Worm (Caenorhabditis elegans) whole organism, young adult: ENCODE data around the gene F54B8.1.

ENCODE experiments used
- B0035.1 ChIP-seq: sonication (generic microtip); optimal IDR thresholded peaks from 2 replicates; lab custom pipeline; 2016; ENCODE audit warnings: missing genetic modification characterization, mild to moderate bottlenecking, missing compliant biosample characterization, missing genotype, missing genetic modification reagents
- B0261.1 ChIP-seq: sonication (generic microtip); optimal IDR thresholded peaks from 2 replicates; lab custom pipeline; 2016; ENCODE audit warnings: mild to moderate bottlenecking, missing genetic modification characterization, moderate library complexity, missing compliant biosample characterization
- D2030.7 ChIP-seq: fragments of 200-800 bp; sonication (Bioruptor generic); IDR thresholded peaks from 2 replicates; pipeline ENCODE4 v1.3.6; 2022; ENCODE audit warnings: missing genetic modification reagents, missing genetic modification characterization, missing compliant biosample characterization
- F22D6.2 ChIP-seq: sonication (generic microtip); optimal IDR thresholded peaks from 2 replicates; lab custom pipeline; 2016; ENCODE audit warnings: mild to moderate bottlenecking, missing genetic modification characterization, missing compliant biosample characterization
- F33H1.4 ChIP-seq: fragments of 200-800 bp; sonication (Bioruptor generic); IDR thresholded peaks from 2 replicates; pipeline ENCODE4 v1.3.6; 2022; ENCODE audit warnings: missing genetic modification reagents, missing genetic modification characterization, missing compliant biosample characterization
- F37B4.10 ChIP-seq: fragments of 200-800 bp; sonication (Bioruptor generic); IDR thresholded peaks from 2 replicates; pipeline ENCODE4 v1.3.6; 2022; ENCODE audit warnings: missing genetic modification characterization, missing compliant biosample characterization
- F39B2.1 ChIP-seq: fragments of 200-800 bp; sonication (Bioruptor generic); IDR thresholded peaks from 2 replicates; pipeline ENCODE4 v1.3.6; 2022; ENCODE audit warnings: missing genetic modification reagents, missing genetic modification characterization, missing compliant biosample characterization
- K11D2.4 ChIP-seq: fragments of 200-800 bp; sonication (Bioruptor generic); IDR thresholded peaks from 2 replicates; pipeline ENCODE4 v1.3.6; 2022; ENCODE audit warnings: missing genetic modification reagents, missing genetic modification characterization, missing compliant biosample characterization
- K12H6.12 ChIP-seq: fragments of 200-800 bp; sonication (Bioruptor generic); optimal IDR thresholded peaks from 2 replicates; lab custom pipeline; 2018; ENCODE audit warnings: mild to moderate bottlenecking, missing genetic modification characterization, missing compliant biosample characterization
- Y53G8AR.9 ChIP-seq: fragments of 200-800 bp; sonication (Bioruptor generic); conservative IDR thresholded peaks from 2 replicates; pipeline ENCODE4 v1.3.6; 2022; ENCODE audit warnings: missing genetic modification reagents, missing genetic modification characterization, missing compliant biosample characterization
- Y56A3A.18 ChIP-seq: fragments of 200-800 bp; sonication (Bioruptor generic); IDR thresholded peaks from 2 replicates; pipeline ENCODE4 v1.3.6; 2022; ENCODE audit warnings: missing genetic modification reagents, missing genetic modification characterization, missing compliant biosample characterization
- aptf-3 ChIP-seq: fragments of 200-800 bp; sonication (Bioruptor generic); IDR thresholded peaks from 2 replicates; pipeline ENCODE4 v1.3.6; 2022; ENCODE audit warnings: missing genetic modification characterization, missing compliant biosample characterization
- attf-6 ChIP-seq: fragments of 200-800 bp; sonication (Bioruptor generic); IDR thresholded peaks from 2 replicates; pipeline ENCODE4 v1.3.6; 2022; ENCODE audit warnings: missing genetic modification reagents, missing genetic modification characterization, missing compliant biosample characterization
- ceh-27 ChIP-seq: fragments of 200-800 bp; sonication (Bioruptor generic); optimal IDR thresholded peaks from 2 replicates; lab custom pipeline; 2018; ENCODE audit warnings: mild to moderate bottlenecking, missing genetic modification characterization, moderate library complexity, missing compliant biosample characterization
- ceh-91 ChIP-seq: fragments of 200-800 bp; sonication (Bioruptor generic); IDR thresholded peaks from 2 replicates; pipeline ENCODE4 v1.3.6; 2022; ENCODE audit warnings: missing genetic modification reagents, missing genetic modification characterization, missing compliant biosample characterization
- dpff-1 ChIP-seq: sonication (generic microtip); optimal IDR thresholded peaks from 2 replicates; lab custom pipeline; 2017; ENCODE audit warnings: mild to moderate bottlenecking, missing genetic modification characterization, missing compliant biosample characterization
- egl-18 ChIP-seq: fragments of 200-800 bp; sonication (Bioruptor generic); IDR thresholded peaks from 2 replicates; pipeline ENCODE4 v1.3.6; 2022; ENCODE audit warnings: missing genetic modification reagents, missing genetic modification characterization, missing compliant biosample characterization
- egl-44 ChIP-seq: fragments of 200-800 bp; sonication (Bioruptor generic); IDR thresholded peaks from 2 replicates; pipeline ENCODE4 v1.3.6; 2022; ENCODE audit warnings: missing genetic modification reagents, missing genetic modification characterization, missing compliant biosample characterization
- egrh-3 ChIP-seq: fragments of 200-800 bp; sonication (Bioruptor generic); IDR thresholded peaks from 2 replicates; pipeline ENCODE4 v1.3.6; 2022; ENCODE audit warnings: missing genetic modification reagents, missing genetic modification characterization, missing compliant biosample characterization
- ets-4 ChIP-seq: fragments of 200-800 bp; sonication (Bioruptor generic); optimal IDR thresholded peaks from 2 replicates; lab custom pipeline; 2018; ENCODE audit warnings: mild to moderate bottlenecking, missing genetic modification characterization, missing compliant biosample characterization
- fkh-3 ChIP-seq: sonication (generic microtip); optimal IDR thresholded peaks from 2 replicates; lab custom pipeline; 2016; ENCODE audit warnings: mild to moderate bottlenecking, missing genetic modification characterization, missing compliant biosample characterization
- gei-17 ChIP-seq: fragments of 200-800 bp; sonication (Bioruptor generic); optimal IDR thresholded peaks from 2 replicates; lab custom pipeline; 2018; ENCODE audit warnings: mild to moderate bottlenecking, missing genetic modification characterization, missing compliant biosample characterization
- hmg-1.2 ChIP-seq: fragments of 200-800 bp; sonication (Bioruptor generic); IDR thresholded peaks from 2 replicates; pipeline ENCODE4 v1.3.6; 2022; ENCODE audit warnings: missing genetic modification reagents, missing genetic modification characterization, missing compliant biosample characterization
- hmg-20 ChIP-seq: fragments of 200-800 bp; sonication (Bioruptor generic); IDR thresholded peaks from 2 replicates; pipeline ENCODE4 v1.3.6; 2022; ENCODE audit warnings: missing genetic modification reagents, missing genetic modification characterization, missing compliant biosample characterization
- hrde-1 ChIP-seq: sonication (generic microtip); optimal IDR thresholded peaks from 2 replicates; lab custom pipeline; 2016; ENCODE audit warnings: missing genetic modification characterization, mild to moderate bottlenecking, missing compliant biosample characterization, moderate library complexity, missing genotype, missing genetic modification reagents, borderline replicate concordance
- hsf-1 ChIP-seq: fragments of 200-800 bp; sonication (Bioruptor generic); IDR thresholded peaks from 2 replicates; pipeline ENCODE4 v1.3.6; 2022; ENCODE audit warnings: missing genetic modification reagents, missing genetic modification characterization, missing compliant biosample characterization
- lag-1 ChIP-seq: fragments of 200-800 bp; sonication (Bioruptor generic); IDR thresholded peaks from 2 replicates; pipeline ENCODE4 v1.3.6; 2022; ENCODE audit warnings: missing genetic modification reagents, missing genetic modification characterization, missing compliant biosample characterization
- let-607 ChIP-seq, 2 experiments: fragments of 200-800 bp in 1 of 2; sonication (Bioruptor generic) in 1 of 2; sonication (generic microtip) in 1 of 2; optimal IDR thresholded peaks; 2 replicates each; lab custom pipeline; 2016 to 2018; ENCODE audit warnings: mild to moderate bottlenecking in 2 of 2, missing compliant biosample characterization in 2 of 2, missing genetic modification characterization in 2 of 2, moderate library complexity in 2 of 2, missing genotype in 1 of 2
- lin-54 ChIP-seq: fragments of 200-800 bp; sonication (Bioruptor generic); optimal IDR thresholded peaks from 2 replicates; lab custom pipeline; 2018; ENCODE audit warnings: mild to moderate bottlenecking, missing genetic modification characterization, missing compliant biosample characterization
- lsl-1 ChIP-seq: fragments of 200-800 bp; sonication (Bioruptor generic); optimal IDR thresholded peaks from 2 replicates; lab custom pipeline; 2018; ENCODE audit warnings: mild to moderate bottlenecking, missing genetic modification characterization, moderate library complexity, missing compliant biosample characterization
- madf-10 ChIP-seq: sonication (generic microtip); optimal IDR thresholded peaks from 2 replicates; lab custom pipeline; 2016; ENCODE audit warnings: mild to moderate bottlenecking, missing genetic modification characterization, missing compliant biosample characterization
- madf-3 ChIP-seq: fragments of 200-800 bp; sonication (Bioruptor generic); IDR thresholded peaks from 2 replicates; pipeline ENCODE4 v1.3.6; 2022; ENCODE audit warnings: missing genetic modification reagents, missing genetic modification characterization, missing compliant biosample characterization
- mcd-1 ChIP-seq: fragments of 200-800 bp; sonication (Bioruptor generic); IDR thresholded peaks from 2 replicates; pipeline ENCODE4 v1.3.6; 2022; ENCODE audit warnings: missing genetic modification reagents, missing genetic modification characterization, missing compliant biosample characterization
- mes-4 ChIP-seq: sonication (generic microtip); optimal IDR thresholded peaks from 2 replicates; lab custom pipeline; 2016; ENCODE audit warnings: missing genotype, missing genetic modification characterization, missing compliant biosample characterization
- nhr-27 ChIP-seq: fragments of 200-800 bp; sonication (Bioruptor generic); optimal IDR thresholded peaks from 2 replicates; lab custom pipeline; 2018; ENCODE audit warnings: mild to moderate bottlenecking, missing genetic modification characterization, moderate library complexity, missing compliant biosample characterization
- nhr-90 ChIP-seq: sonication (generic microtip); optimal IDR thresholded peaks from 2 replicates; lab custom pipeline; 2016; ENCODE audit warnings: missing genotype, mild to moderate bottlenecking, missing genetic modification characterization, missing compliant biosample characterization
- rcor-1 ChIP-seq: fragments of 200-800 bp; sonication (Bioruptor generic); IDR thresholded peaks from 2 replicates; pipeline ENCODE4 v1.3.6; 2022; ENCODE audit warnings: missing genetic modification reagents, missing genetic modification characterization, missing compliant biosample characterization
- rpc-1 ChIP-seq, 2 experiments: fragments of 150-350 bp in 1 of 2; sonication (generic microtip) in 1 of 2; optimal IDR thresholded peaks; 2 replicates each; lab custom pipeline; 2014 to 2018; ENCODE audit warnings: missing biosample characterization in 1 of 2, missing genetic modification characterization in 1 of 2, missing genetic modification reagents in 1 of 2, missing genotype in 1 of 2
- sea-2 ChIP-seq: fragments of 200-800 bp; sonication (Bioruptor generic); IDR thresholded peaks from 2 replicates; pipeline ENCODE4 v1.3.6; 2022; ENCODE audit warnings: missing genetic modification characterization, missing compliant biosample characterization
- snpc-1.1 ChIP-seq: sonication (generic microtip); optimal IDR thresholded peaks from 2 replicates; lab custom pipeline; 2017; ENCODE audit warnings: missing genetic modification characterization, mild to moderate bottlenecking, missing compliant biosample characterization, antibody characterized with exemption, moderate library complexity, missing genotype, missing genetic modification reagents; ENCODE audit not compliant: insufficient read depth
- snpc-3.4 ChIP-seq: sonication (generic microtip); optimal IDR thresholded peaks from 2 replicates; lab custom pipeline; 2017; ENCODE audit warnings: missing genetic modification characterization, mild to moderate bottlenecking, missing compliant biosample characterization, antibody characterized with exemption, moderate library complexity, missing genotype, missing genetic modification reagents
- somi-1 ChIP-seq: fragments of 200-800 bp; sonication (Bioruptor generic); optimal IDR thresholded peaks from 2 replicates; lab custom pipeline; 2018; ENCODE audit warnings: mild to moderate bottlenecking, missing genetic modification characterization, missing compliant biosample characterization
- tlf-1 ChIP-seq: fragments of 200-800 bp; sonication (Bioruptor generic); optimal IDR thresholded peaks from 2 replicates; lab custom pipeline; 2018; ENCODE audit warnings: mild to moderate bottlenecking, missing genetic modification characterization, missing compliant biosample characterization
- unc-130 ChIP-seq: sonication (generic microtip); optimal IDR thresholded peaks from 2 replicates; lab custom pipeline; 2016; ENCODE audit warnings: missing genetic modification reagents, missing genetic modification characterization, missing compliant biosample characterization
- unc-62 ChIP-seq: fragments of 150-350 bp; optimal IDR thresholded peaks from 2 replicates; lab custom pipeline; 2014; ENCODE audit warnings: missing biosample characterization, missing genetic modification reagents, missing genetic modification characterization
- zim-3 ChIP-seq: sonication (generic microtip); optimal IDR thresholded peaks from 2 replicates; lab custom pipeline; 2017; ENCODE audit warnings: mild to moderate bottlenecking, missing genetic modification characterization, moderate library complexity, missing compliant biosample characterization
- ztf-18 ChIP-seq: sonication (generic microtip); optimal IDR thresholded peaks from 2 replicates; lab custom pipeline; 2016; ENCODE audit warnings: missing genotype, mild to moderate bottlenecking, missing genetic modification characterization, missing compliant biosample characterization
- ztf-25 ChIP-seq: fragments of 200-800 bp; sonication (Bioruptor generic); IDR thresholded peaks from 2 replicates; pipeline ENCODE4 v1.3.6; 2022; ENCODE audit warnings: missing genetic modification reagents, missing genetic modification characterization, missing compliant biosample characterization

F54B8.1 gene

DNA sequence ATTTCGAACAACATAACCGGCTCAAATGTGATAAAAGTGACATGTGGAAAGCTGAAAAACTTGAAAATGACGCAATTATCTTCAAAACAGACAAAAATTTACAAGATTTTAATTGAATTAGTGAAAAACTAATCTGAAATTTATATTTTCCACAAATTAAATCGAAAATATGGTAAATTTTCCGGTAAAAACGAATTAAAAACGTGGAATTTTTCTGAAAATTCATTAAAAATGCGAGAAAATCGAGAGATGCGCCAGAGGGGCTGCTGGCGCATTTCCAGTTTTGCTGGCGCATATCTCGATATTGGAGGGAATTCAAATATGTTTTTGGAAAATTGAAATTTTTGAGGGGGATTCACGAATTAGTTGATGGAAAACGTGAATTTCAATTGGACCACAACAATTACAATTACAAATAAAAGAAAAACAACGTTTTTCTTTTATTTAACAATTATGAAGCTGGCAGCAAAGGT, 44.4 kb upstream of the F54B8.1 start, which contains the start of the genes haf-3 and F57A10.2 (continued):
- TF ChIP-seq nhr-90 (tag; lab: Kevin White, UChicago) (no peak), madf-10 (tag; lab: Kevin White, UChicago) (peak; percentile 38), lsl-1 (peak; percentile 71), egrh-3 (no peak), rpc-1 (optimal IDR thresholded peaks at IDR 0.05; lab: Kevin White, UChicago) (no peak), rpc-1 (tag; optimal IDR thresholded peaks at IDR 0.05; lab: Kevin White, UChicago) (no peak), hsf-1 (GFP tag; lab: Robert Waterston, UW) (peak; percentile 82), nhr-27 (tag; lab: Kevin White, UChicago) (no peak), snpc-1.1 (tag; lab: Kevin White, UChicago) (peak; percentile 46), mcd-1 (GFP tag; lab: Robert Waterston, UW) (peak; percentile 92), snpc-3.4 (tag; lab: Kevin White, UChicago) (peak; percentile 83), egl-18 (no peak), ztf-25 (GFP tag; lab: Robert Waterston, UW) (no peak), Y56A3A.18 (GFP tag; lab: Robert Waterston, UW) (peak; percentile 71), B0035.1 (tag; lab: Kevin White, UChicago) (no peak), D2030.7 (GFP tag; lab: Robert Waterston, UW) (peak; percentile 83), dpff-1 (tag; lab: Kevin White, UChicago) (no peak), K11D2.4 (GFP tag; lab: Robert Waterston, UW) (peak; percentile 81), tlf-1 (GFP tag; lab: Kevin White, UChicago) (peak; percentile 88), ceh-91 (GFP tag; lab: Robert Waterston, UW) (peak; percentile 67), ceh-27 (GFP tag; lab: Kevin White, UChicago) (peak; percentile 65), unc-62 (no peak), F22D6.2 (tag; lab: Kevin White, UChicago) (peak; percentile 12), ztf-18 (tag; lab: Kevin White, UChicago) (peak; percentile 98), F33H1.4 (GFP tag; lab: Robert Waterston, UW) (peak; percentile 68), F37B4.10 (no peak), madf-3 (peak; percentile 81; the same call in 1 of the 2 replicates), hmg-20 (GFP tag; lab: Robert Waterston, UW) (peak; percentile 75; the same call in 1 of the 2 replicates), sea-2 (GFP tag; lab: Robert Waterston, UW) (no peak), gei-17 (GFP tag; lab: Kevin White, UChicago) (peak; percentile 48), aptf-3 (no peak), K12H6.12 (tag; lab: Kevin White, UChicago) (peak; percentile 60), lin-54 (peak; percentile 99), mes-4 (tag; lab: Kevin White, UChicago) (no peak), rcor-1 (GFP tag; lab: Robert Waterston, UW) (peak; percentile 90), F39B2.1 (GFP tag; lab: Robert Waterston, UW) (0 out of 2 replicates have a peak, but pooled peaks have one; percentile 45), unc-130 (GFP tag; lab: Kevin White, UChicago) (no peak), B0261.1 (tag; lab: Kevin White, UChicago) (peak; percentile 34), lag-1 (GFP tag; lab: Robert Waterston, UW) (no peak), Y53G8AR.9 (GFP tag; lab: Robert Waterston, UW) (peak; percentile 91), somi-1 (GFP tag; lab: Kevin White, UChicago) (peak; percentile 31), hrde-1 (no peak), hmg-1.2 (GFP tag; lab: Robert Waterston, UW) (peak; percentile 57), let-607 (tag; optimal IDR thresholded peaks at IDR 0.05; lab: Kevin White, UChicago) (peak in 1 of 2 experiments; percentile 71), egl-44 (no peak), attf-6 (peak; percentile 84), fkh-3 (tag; lab: Kevin White, UChicago) (no peak), ets-4 (GFP tag; lab: Kevin White, UChicago) (no peak), zim-3 (no peak)
